Worm (Caenorhabditis elegans): ENCODE results near the gene C25E10.11.

ce11 chrV:9009175-9009574 is 49.4 kb downstream of the C25E10.11 start, which contains the start of gene srx-2:
- TF ChIP-seq nfya-1 (tag; optimal IDR thresholded peaks at IDR 0.05; ENCODE audit: insufficient read depth) (no peak), ceh-16 (tag; optimal IDR thresholded peaks at IDR 0.05) (no peak), mdl-1 (tag; optimal IDR thresholded peaks at IDR 0.05) (no peak), egl-27 (tag; optimal IDR thresholded peaks at IDR 0.05) (no peak), ama-1 (optimal IDR thresholded peaks at IDR 0.05) (no peak)
